Worm (Caenorhabditis elegans): Measurements from ENCODE around the gene mrps-18.C.

mrps-18.C gene

DNA sequence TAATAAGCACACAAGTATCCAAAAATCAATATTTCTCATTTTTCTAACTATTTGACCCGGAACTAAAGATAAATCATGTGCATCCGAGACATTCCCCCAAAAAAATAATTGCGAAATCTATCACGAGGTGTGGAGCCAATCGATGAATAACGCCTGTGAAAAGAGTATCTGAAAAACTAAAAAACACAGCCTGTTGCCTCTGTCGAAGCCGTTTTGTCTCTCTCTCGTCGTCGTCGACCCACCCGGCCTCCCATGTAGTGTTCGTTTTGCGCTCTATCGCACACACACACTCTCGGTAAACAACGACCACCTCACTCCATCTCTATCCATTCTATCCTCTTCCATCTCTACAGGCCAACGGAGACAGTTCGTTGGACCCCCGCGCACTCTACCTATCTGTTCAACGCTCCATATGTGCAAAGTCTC is 46.7 kb downstream of the mrps-18.C start (continued):
- TF ChIP-seq ceh-28 (tag; optimal IDR thresholded peaks at IDR 0.05), result peak; percentile 34
- no peak for TF ChIP-seq ZK337.2 (GFP tag; IDR thresholded peaks at IDR 0.05)
- no peak for TF ChIP-seq pha-4 (GFP tag; IDR thresholded peaks at IDR 0.05)
- TF ChIP-seq pha-4 (tag; optimal IDR thresholded peaks at IDR 0.05), result peak; percentile 50
- peak; percentile 47 for TF ChIP-seq mes-2 (tag; optimal IDR thresholded peaks at IDR 0.05; ENCODE audit: poor library complexity, severe bottlenecking)
- no peak for TF ChIP-seq ceh-32 (tag; optimal IDR thresholded peaks at IDR 0.05; ENCODE audit: poor library complexity)
- TF ChIP-seq F10B5.3 (tag; optimal IDR thresholded peaks at IDR 0.05), result no peak
- TF ChIP-seq aly-2 (tag; optimal IDR thresholded peaks at IDR 0.05), result no peak
- TF ChIP-seq T26A8.4 (GFP tag; IDR thresholded peaks at IDR 0.05), result 0 out of 2 replicates have a peak, but pooled peaks have one; percentile 50
- TF ChIP-seq ceh-44 (GFP tag; IDR thresholded peaks at IDR 0.05), result no peak
- no peak for TF ChIP-seq mdt-29 (GFP tag; IDR thresholded peaks at IDR 0.05)
- TF ChIP-seq nhr-237 (tag; optimal IDR thresholded peaks at IDR 0.05), result no peak
- TF ChIP-seq skn-1 (tag; optimal IDR thresholded peaks at IDR 0.05), result no peak
- no peak for TF ChIP-seq vab-7 (GFP tag; IDR thresholded peaks at IDR 0.05)
- TF ChIP-seq ztf-11 (tag; optimal IDR thresholded peaks at IDR 0.05), result no peak
- peak; percentile 58; the same call in 1 of the 2 replicates for TF ChIP-seq egl-43 (GFP tag; IDR thresholded peaks at IDR 0.05)
- no peak for TF ChIP-seq nhr-42 (GFP tag; IDR thresholded peaks at IDR 0.05)
- TF ChIP-seq spr-3 (GFP tag; optimal IDR thresholded peaks at IDR 0.05), result no peak
- TF ChIP-seq php-3 (GFP tag; IDR thresholded peaks at IDR 0.05), result no peak
- TF ChIP-seq zfp-3 (GFP tag; conservative IDR thresholded peaks at IDR 0.05), result no peak
- no peak for TF ChIP-seq tag-97 (GFP tag; IDR thresholded peaks at IDR 0.05)
- no peak for TF ChIP-seq ces-1 (GFP tag; optimal IDR thresholded peaks at IDR 0.05)
- TF ChIP-seq ceh-20 (GFP tag; IDR thresholded peaks at IDR 0.05), result peak; percentile 77
- no peak for TF ChIP-seq lin-39 (tag; optimal IDR thresholded peaks at IDR 0.05)
- TF ChIP-seq nhr-10 (tag; optimal IDR thresholded peaks at IDR 0.05), result no peak
- peak; percentile 17 for TF ChIP-seq nhr-25 (tag; optimal IDR thresholded peaks at IDR 0.05; ENCODE audit: borderline replicate concordance, insufficient read depth)
- peak; percentile 95 for TF ChIP-seq hlh-30 (tag; optimal IDR thresholded peaks at IDR 0.05; ENCODE audit: insufficient read depth)
- TF ChIP-seq nhr-28 (tag; optimal IDR thresholded peaks at IDR 0.05), result peak; percentile 80
- peak; percentile 68 for TF ChIP-seq mep-1 (tag; optimal IDR thresholded peaks at IDR 0.05)

DNA sequence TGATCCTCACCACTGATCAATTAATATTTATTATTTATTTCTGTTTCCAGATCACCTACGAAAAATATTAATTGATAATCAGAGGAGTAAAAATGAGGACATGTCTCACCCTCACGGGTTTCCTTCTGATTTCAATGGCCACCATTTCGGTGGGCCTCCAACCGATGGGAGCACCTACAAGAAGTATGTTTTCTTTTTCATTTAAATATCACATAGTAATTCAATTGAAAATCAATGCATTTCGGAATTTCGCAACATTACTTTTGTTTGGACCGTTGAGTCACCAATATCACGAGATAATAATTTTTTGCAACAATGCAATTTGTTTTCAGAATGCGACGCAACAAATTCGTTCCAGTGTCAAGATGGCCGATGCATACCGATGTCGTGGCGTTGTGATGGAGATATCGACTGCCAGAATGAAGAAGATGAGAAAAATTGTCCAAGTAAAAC is 47.4 kb downstream of the mrps-18.C start, which contains the start of gene gldi-2:
TSS of gene gldi-2 (plus strand) at position 51 of the 453 bp plus-strand sequence.
- TF ChIP-seq tag-97 (GFP tag; IDR thresholded peaks at IDR 0.05) (no peak), lin-13 (GFP tag; optimal IDR thresholded peaks at IDR 0.05) (no peak), ZK337.2 (GFP tag; IDR thresholded peaks at IDR 0.05) (no peak), sdz-12 (GFP tag; optimal IDR thresholded peaks at IDR 0.05) (no peak), ceh-20 (GFP tag; IDR thresholded peaks at IDR 0.05) (no peak), ceh-62 (tag; optimal IDR thresholded peaks at IDR 0.05) (no peak), unc-39 (tag; optimal IDR thresholded peaks at IDR 0.05) (no peak), hlh-11 (tag; optimal IDR thresholded peaks at IDR 0.05) (no peak), lin-38 (GFP tag; IDR thresholded peaks at IDR 0.05) (no peak), ztf-7 (tag; optimal IDR thresholded peaks at IDR 0.05) (no peak), Y5F2A.4 (GFP tag; optimal IDR thresholded peaks at IDR 0.05) (no peak), hif-1 (tag; optimal IDR thresholded peaks at IDR 0.05) (no peak), nhr-11 (tag; optimal IDR thresholded peaks at IDR 0.05) (no peak), R02D3.7 (tag; optimal IDR thresholded peaks at IDR 0.05) (no peak), fos-1 (tag; optimal IDR thresholded peaks at IDR 0.05) (no peak), spr-1 (tag; optimal IDR thresholded peaks at IDR 0.05) (no peak), mdl-1 (tag; optimal IDR thresholded peaks at IDR 0.05) (no peak)

Measured in whole organism, L4 larva.